Worm (Caenorhabditis elegans): Measurements from ENCODE around the gene C44C10.7.
A peak's percentile ranks its signal among the peaks of the same experiment; 100 is the strongest.

Gene C44C10.7

ce11 chrX:11710229-11710628, 22.2 kb upstream of the C44C10.7 start, which contains the start of gene C44C10.11 (continued):
- TF ChIP-seq lin-13 (GFP tag; optimal IDR thresholded peaks at IDR 0.05) = peak; percentile 5
- TF ChIP-seq elt-3 (tag; optimal IDR thresholded peaks at IDR 0.05) = no peak
- peak; percentile 86 for TF ChIP-seq crh-2 (tag; optimal IDR thresholded peaks at IDR 0.05)
- TF ChIP-seq ZK546.5 (tag; optimal IDR thresholded peaks at IDR 0.05) = no peak
- no peak for TF ChIP-seq ztf-1 (GFP tag; conservative IDR thresholded peaks at IDR 0.05)
- peak; percentile 89 for TF ChIP-seq fos-1 (tag; optimal IDR thresholded peaks at IDR 0.05)
- peak in 1 of 2 experiments; percentile 63 for TF ChIP-seq mdl-1 (tag; optimal IDR thresholded peaks at IDR 0.05)
- no peak for TF ChIP-seq mbf-1 (tag; optimal IDR thresholded peaks at IDR 0.05)

- TF ChIP-seq nhr-77 (tag; optimal IDR thresholded peaks at IDR 0.05) = no peak
Observed at ce11 chrX:11702236-11702635, 14.2 kb upstream of the C44C10.7 start, which contains the start of gene C44C10.3. Gene C44C10.3 (plus strand): TSS chrX:11702536.

ce11 chrX:11700263-11700662, 12.2 kb upstream of the C44C10.7 start, which contains the start of gene C44C10.15:
Gene C44C10.15 (minus strand): TSS chrX:11700363.
- TF ChIP-seq mbf-1 (tag; optimal IDR thresholded peaks at IDR 0.05) (no peak), nhr-237 (tag; optimal IDR thresholded peaks at IDR 0.05) (no peak), zag-1 (tag; optimal IDR thresholded peaks at IDR 0.05) (no peak), ceh-16 (tag; optimal IDR thresholded peaks at IDR 0.05) (no peak), lsy-2 (tag; optimal IDR thresholded peaks at IDR 0.05) (no peak), skn-1 (tag; optimal IDR thresholded peaks at IDR 0.05) (no peak), sma-9 (GFP tag; optimal IDR thresholded peaks at IDR 0.05) (no peak), sma-9 (tag; optimal IDR thresholded peaks at IDR 0.05) (no peak), nhr-12 (tag; optimal IDR thresholded peaks at IDR 0.05) (no peak), nhr-25 (tag; optimal IDR thresholded peaks at IDR 0.05) (no peak), sma-3 (GFP tag; optimal IDR thresholded peaks at IDR 0.05) (no peak), crh-2 (tag; optimal IDR thresholded peaks at IDR 0.05) (no peak), ztf-11 (tag; optimal IDR thresholded peaks at IDR 0.05) (no peak), elt-3 (tag; optimal IDR thresholded peaks at IDR 0.05) (no peak)

- TF ChIP-seq zag-1 (tag; optimal IDR thresholded peaks at IDR 0.05) (no peak), ztf-4 (tag; optimal IDR thresholded peaks at IDR 0.05) (no peak), lin-13 (GFP tag; optimal IDR thresholded peaks at IDR 0.05) (no peak), snpc-4 (tag; optimal IDR thresholded peaks at IDR 0.05) (no peak), nhr-11 (tag; optimal IDR thresholded peaks at IDR 0.05) (no peak), nhr-12 (tag; optimal IDR thresholded peaks at IDR 0.05) (no peak), ZK546.5 (tag; optimal IDR thresholded peaks at IDR 0.05) (no peak), ceh-16 (tag; optimal IDR thresholded peaks at IDR 0.05) (no peak), aly-2 (tag; optimal IDR thresholded peaks at IDR 0.05) (no peak), nhr-25 (tag; optimal IDR thresholded peaks at IDR 0.05) (no peak), gmeb-1 (tag; optimal IDR thresholded peaks at IDR 0.05) (no peak), crh-2 (tag; optimal IDR thresholded peaks at IDR 0.05) (no peak), nhr-6 (tag; optimal IDR thresholded peaks at IDR 0.05) (no peak), unc-39 (tag; optimal IDR thresholded peaks at IDR 0.05) (no peak), lsy-2 (tag; optimal IDR thresholded peaks at IDR 0.05) (no peak)
Observed at ce11 chrX:11696696-11697095, 8.6 kb upstream of the C44C10.7 start, which contains the start of gene C44C10.12. Gene C44C10.12 (plus strand): TSS chrX:11696996.

- TF ChIP-seq C34F6.9 (tag; optimal IDR thresholded peaks at IDR 0.05) = peak; percentile 64
- TF ChIP-seq unc-39 (tag; optimal IDR thresholded peaks at IDR 0.05) = no peak
- TF ChIP-seq nhr-25 (tag; optimal IDR thresholded peaks at IDR 0.05) = no peak
- no peak for TF ChIP-seq R02D3.7 (tag; optimal IDR thresholded peaks at IDR 0.05)
- peak; percentile 73 for TF ChIP-seq fos-1 (tag; optimal IDR thresholded peaks at IDR 0.05)
- TF ChIP-seq egl-27 (tag; optimal IDR thresholded peaks at IDR 0.05) = no peak
- TF ChIP-seq crh-2 (tag; optimal IDR thresholded peaks at IDR 0.05) = peak; percentile 31
- TF ChIP-seq sma-9 (GFP tag; optimal IDR thresholded peaks at IDR 0.05) = peak; percentile 67
- no peak for TF ChIP-seq sma-9 (tag; optimal IDR thresholded peaks at IDR 0.05)
- TF ChIP-seq nhr-129 (tag; optimal IDR thresholded peaks at IDR 0.05) = peak; percentile 62
Observed at ce11 chrX:11693092-11693491, 5.0 kb upstream of the C44C10.7 start, which contains the start of gene smcl-1. Gene smcl-1 (plus strand): TSS chrX:11693464.

- TF ChIP-seq lin-13 (GFP tag; optimal IDR thresholded peaks at IDR 0.05) (no peak), fos-1 (tag; optimal IDR thresholded peaks at IDR 0.05) (no peak), nhr-23 (tag; optimal IDR thresholded peaks at IDR 0.05) (no peak), elt-3 (tag; optimal IDR thresholded peaks at IDR 0.05) (no peak), nhr-77 (tag; optimal IDR thresholded peaks at IDR 0.05) (no peak), aly-2 (tag; optimal IDR thresholded peaks at IDR 0.05) (no peak), mab-5 (tag; optimal IDR thresholded peaks at IDR 0.05) (no peak), egl-27 (tag; optimal IDR thresholded peaks at IDR 0.05) (no peak), nhr-21 (tag; optimal IDR thresholded peaks at IDR 0.05) (no peak), elt-1 (tag; optimal IDR thresholded peaks at IDR 0.05) (no peak), ceh-16 (tag; optimal IDR thresholded peaks at IDR 0.05) (no peak), zag-1 (tag; optimal IDR thresholded peaks at IDR 0.05) (no peak), mdl-1 (tag; optimal IDR thresholded peaks at IDR 0.05) (no peak), alr-1 (tag; optimal IDR thresholded peaks at IDR 0.05) (no peak), R02D3.7 (tag; optimal IDR thresholded peaks at IDR 0.05) (no peak), peb-1 (tag; optimal IDR thresholded peaks at IDR 0.05) (no peak)
Observed at ce11 chrX:11690014-11690591, 2.0 kb upstream of the C44C10.7 start, which contains the start of the genes C44C10.10 and C44C10.5. Gene C44C10.10 (plus strand): TSS chrX:11690314. Gene C44C10.5 (plus strand): TSS chrX:11690541.
